Worm (Caenorhabditis elegans) whole organism, L3 larva: ENCODE data around the gene vps-32.1.

Source experiments
- R02D3.7 ChIP-seq: fragments of 150-350 bp; optimal IDR thresholded peaks from 2 replicates; lab custom pipeline; 2014; ENCODE audit warnings: missing biosample characterization, missing genetic modification characterization
- ZK546.5 ChIP-seq: sonication (generic microtip); optimal IDR thresholded peaks from 2 replicates; lab custom pipeline; 2017; ENCODE audit warnings: missing biosample characterization, missing genetic modification characterization
- aly-2 ChIP-seq: fragments of 150-350 bp; optimal IDR thresholded peaks from 2 replicates; lab custom pipeline; 2014; ENCODE audit warnings: missing biosample characterization, missing genetic modification characterization
- ama-1 ChIP-seq: fragments of 150-350 bp; optimal IDR thresholded peaks from 2 replicates; lab custom pipeline; 2018
- ceh-16 ChIP-seq: sonication (generic microtip); optimal IDR thresholded peaks from 2 replicates; lab custom pipeline; 2017; ENCODE audit warnings: missing biosample characterization, missing genetic modification characterization
- ceh-28 ChIP-seq: fragments of 150-350 bp; optimal IDR thresholded peaks from 2 replicates; lab custom pipeline; 2014; ENCODE audit warnings: missing biosample characterization, missing genetic modification reagents, missing genetic modification characterization
- ceh-82 ChIP-seq: fragments of 150-350 bp; optimal IDR thresholded peaks from 2 replicates; lab custom pipeline; 2014; ENCODE audit warnings: missing biosample characterization, missing genetic modification characterization
- ceh-9 ChIP-seq: sonication (generic microtip); optimal IDR thresholded peaks from 2 replicates; lab custom pipeline; 2018; ENCODE audit warnings: missing biosample characterization, missing genetic modification characterization
- daf-12 ChIP-seq: fragments of 150-350 bp; optimal IDR thresholded peaks from 2 replicates; lab custom pipeline; 2014; ENCODE audit warnings: missing biosample characterization, missing genetic modification reagents, missing genetic modification characterization
- egl-27 ChIP-seq: sonication (generic microtip); optimal IDR thresholded peaks from 4 replicates; lab custom pipeline; 2017; ENCODE audit warnings: missing biosample characterization, missing genetic modification reagents, missing genetic modification characterization
- egl-5 ChIP-seq: fragments of 150-350 bp; optimal IDR thresholded peaks from 2 replicates; lab custom pipeline; 2017; ENCODE audit warnings: missing biosample characterization, missing genetic modification reagents, missing genetic modification characterization, inconsistent platforms
- elt-2 ChIP-seq: sonication (generic microtip); optimal IDR thresholded peaks from 2 replicates; lab custom pipeline; 2016; ENCODE audit warnings: missing genetic modification reagents, mild to moderate bottlenecking, missing genetic modification characterization, missing compliant biosample characterization
- elt-3 ChIP-seq, 3 experiments: fragments of 150-350 bp in 1 of 3; sonication (generic microtip) in 2 of 3; optimal IDR thresholded peaks; 2 replicates in 2 of 3; 4 replicates in 1 of 3; lab custom pipeline; 2014 to 2017; ENCODE audit warnings: missing biosample characterization in 3 of 3, missing genetic modification characterization in 3 of 3
- eor-1 ChIP-seq, 2 experiments: fragments of 150-350 bp; optimal IDR thresholded peaks; 2 replicates each; lab custom pipeline; 2014 to 2018; ENCODE audit warnings: missing biosample characterization in 2 of 2, missing genetic modification characterization in 2 of 2
- fos-1 ChIP-seq: fragments of 150-350 bp; optimal IDR thresholded peaks from 2 replicates; lab custom pipeline; 2014; ENCODE audit warnings: missing biosample characterization, missing genetic modification characterization
- hmg-11 ChIP-seq: sonication (generic microtip); optimal IDR thresholded peaks from 2 replicates; lab custom pipeline; 2016; ENCODE audit warnings: missing genetic modification characterization, missing compliant biosample characterization
- lin-15B ChIP-seq: fragments of 150-350 bp; optimal IDR thresholded peaks from 2 replicates; lab custom pipeline; 2014; ENCODE audit warnings: missing biosample characterization, missing genetic modification characterization
- lin-39 ChIP-seq: fragments of 150-350 bp; optimal IDR thresholded peaks from 2 replicates; lab custom pipeline; 2018; ENCODE audit warnings: missing biosample characterization, missing genetic modification reagents, missing genetic modification characterization
- lsy-12 ChIP-seq: sonication (generic microtip); optimal IDR thresholded peaks from 2 replicates; lab custom pipeline; 2016; ENCODE audit warnings: mild to moderate bottlenecking, missing genetic modification characterization, missing compliant biosample characterization
- mdl-1 ChIP-seq: fragments of 150-350 bp; optimal IDR thresholded peaks from 2 replicates; lab custom pipeline; 2014; ENCODE audit warnings: missing biosample characterization, missing genetic modification characterization
- mml-1 ChIP-seq: fragments of 150-350 bp; sonication (generic microtip); optimal IDR thresholded peaks from 3 replicates; lab custom pipeline; 2014; ENCODE audit warnings: missing biosample characterization, missing genetic modification characterization
- nfya-1 ChIP-seq: sonication (generic microtip); optimal IDR thresholded peaks from 2 replicates; lab custom pipeline; 2017; ENCODE audit warnings: missing genetic modification characterization, mild to moderate bottlenecking, missing compliant biosample characterization, antibody characterized with exemption, moderate library complexity; ENCODE audit not compliant: insufficient read depth
- nhr-11 ChIP-seq: fragments of 150-350 bp; optimal IDR thresholded peaks from 2 replicates; lab custom pipeline; 2014; ENCODE audit warnings: missing biosample characterization, missing genetic modification characterization
- nhr-12 ChIP-seq: fragments of 150-350 bp; optimal IDR thresholded peaks from 2 replicates; lab custom pipeline; 2014; ENCODE audit warnings: missing biosample characterization, missing genetic modification characterization
- nhr-23 ChIP-seq: fragments of 150-350 bp; optimal IDR thresholded peaks from 2 replicates; lab custom pipeline; 2014; ENCODE audit warnings: missing biosample characterization, missing genetic modification reagents, missing genetic modification characterization
- nhr-43 ChIP-seq: sonication (generic microtip); optimal IDR thresholded peaks from 2 replicates; lab custom pipeline; 2016; ENCODE audit warnings: mild to moderate bottlenecking, missing genetic modification characterization, missing compliant biosample characterization; ENCODE audit not compliant: poor library complexity, severe bottlenecking
- nhr-67 ChIP-seq: fragments of 150-350 bp; optimal IDR thresholded peaks from 2 replicates; lab custom pipeline; 2014; ENCODE audit warnings: missing biosample characterization, missing genetic modification characterization
- nhr-76 ChIP-seq: fragments of 150-350 bp; sonication (generic microtip); optimal IDR thresholded peaks from 5 replicates; lab custom pipeline; 2014; ENCODE audit warnings: missing biosample characterization, missing genetic modification characterization
- nhr-77 ChIP-seq: fragments of 150-350 bp; optimal IDR thresholded peaks from 2 replicates; lab custom pipeline; 2014; ENCODE audit warnings: missing biosample characterization, missing genetic modification characterization
- pha-4 ChIP-seq: fragments of 150-350 bp; optimal IDR thresholded peaks from 2 replicates; lab custom pipeline; 2014; ENCODE audit warnings: missing biosample characterization, missing genetic modification reagents, missing genetic modification characterization
- sea-2 ChIP-seq: fragments of 150-350 bp; sonication (generic microtip); optimal IDR thresholded peaks from 4 replicates; lab custom pipeline; 2014; ENCODE audit warnings: missing biosample characterization, missing genetic modification reagents, missing genetic modification characterization
- skn-1 ChIP-seq: fragments of 150-350 bp; optimal IDR thresholded peaks from 2 replicates; lab custom pipeline; 2014; ENCODE audit warnings: missing biosample characterization, missing genetic modification characterization
- snpc-4 ChIP-seq: fragments of 150-350 bp; optimal IDR thresholded peaks from 2 replicates; lab custom pipeline; 2014; ENCODE audit warnings: missing biosample characterization, missing genetic modification characterization
- tbx-2 ChIP-seq: sonication (generic microtip); optimal IDR thresholded peaks from 2 replicates; lab custom pipeline; 2016; ENCODE audit warnings: mild to moderate bottlenecking, missing genetic modification characterization, missing compliant biosample characterization
- ztf-11 ChIP-seq: fragments of 150-350 bp; optimal IDR thresholded peaks from 2 replicates; lab custom pipeline; 2014; ENCODE audit warnings: missing biosample characterization, missing genetic modification characterization
- ztf-4 ChIP-seq: fragments of 150-350 bp; optimal IDR thresholded peaks from 2 replicates; lab custom pipeline; 2014; ENCODE audit warnings: missing biosample characterization, missing genetic modification characterization

vps-32.1 gene

DNA sequence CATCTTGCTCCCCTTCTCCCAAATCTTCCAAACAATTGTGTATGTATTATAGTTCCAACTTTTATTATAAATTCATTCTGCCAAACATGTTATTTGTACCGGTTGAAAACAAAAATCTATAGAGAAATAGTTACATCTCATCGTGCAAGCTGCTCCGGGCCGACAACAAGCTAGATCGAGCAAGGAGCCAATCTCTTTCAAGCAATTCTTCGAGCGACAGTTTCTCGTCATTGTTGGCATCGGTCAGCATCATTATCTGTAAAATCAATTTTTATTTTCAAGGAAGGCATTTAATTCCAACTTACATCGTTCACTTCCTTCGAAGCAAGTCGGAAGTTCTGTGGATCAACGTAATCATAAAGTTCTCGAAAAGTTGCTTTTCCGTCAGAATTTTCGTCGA is 1.5 kb downstream of the vps-32.1 start:
- TF ChIP-seq mdl-1 (tag; lab: Kevin White, UChicago) (no peak), ama-1 (lab: Kevin White, UChicago) (peak; percentile 70), ceh-9 (no peak)

DNA sequence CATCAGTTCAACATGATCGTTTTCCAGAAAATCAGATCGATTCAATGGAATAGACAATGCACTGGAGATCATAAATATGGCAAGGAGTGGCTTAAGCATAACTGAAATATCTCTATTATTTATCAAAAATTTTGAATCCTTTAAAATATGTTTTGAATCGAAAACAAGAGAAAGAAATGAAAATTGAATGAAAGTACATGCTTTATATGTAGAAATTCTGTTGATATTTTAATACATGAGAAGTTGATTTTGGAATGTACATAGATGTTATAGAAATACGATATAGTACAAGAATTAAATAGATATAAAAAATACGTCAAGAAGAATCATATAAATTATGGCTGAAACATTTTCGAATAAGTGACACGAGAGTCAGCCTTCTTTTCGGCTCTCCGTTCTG is 2.7 kb downstream of the vps-32.1 start, which contains the start of gene C56C10.9:
Gene C56C10.9, minus strand, starts transcription at position 101 of the 400 bp plus-strand sequence.
- TF ChIP-seq nhr-23 (tag; lab: Kevin White, UChicago) (no peak), elt-2 (tag; lab: Kevin White, UChicago) (no peak), ceh-28 (no peak), nhr-77 (tag; lab: Kevin White, UChicago) (no peak), fos-1 (tag; lab: Kevin White, UChicago) (no peak), ztf-4 (tag; lab: Kevin White, UChicago) (no peak), hmg-11 (tag; lab: Kevin White, UChicago) (no peak), egl-27 (tag; lab: Kevin White, UChicago) (no peak), lsy-12 (tag; lab: Kevin White, UChicago) (no peak), snpc-4 (tag; lab: Kevin White, UChicago) (no peak), sea-2 (no peak), pha-4 (tag; lab: Kevin White, UChicago) (no peak), daf-12 (no peak), tbx-2 (no peak), nhr-12 (tag; lab: Kevin White, UChicago) (no peak), ceh-82 (tag; lab: Kevin White, UChicago) (no peak), ztf-11 (tag; lab: Kevin White, UChicago) (no peak), nhr-11 (tag; lab: Kevin White, UChicago) (no peak), elt-3 (tag; optimal IDR thresholded peaks at IDR 0.05; lab: Kevin White, UChicago) (no peak), ceh-9 (no peak)

DNA sequence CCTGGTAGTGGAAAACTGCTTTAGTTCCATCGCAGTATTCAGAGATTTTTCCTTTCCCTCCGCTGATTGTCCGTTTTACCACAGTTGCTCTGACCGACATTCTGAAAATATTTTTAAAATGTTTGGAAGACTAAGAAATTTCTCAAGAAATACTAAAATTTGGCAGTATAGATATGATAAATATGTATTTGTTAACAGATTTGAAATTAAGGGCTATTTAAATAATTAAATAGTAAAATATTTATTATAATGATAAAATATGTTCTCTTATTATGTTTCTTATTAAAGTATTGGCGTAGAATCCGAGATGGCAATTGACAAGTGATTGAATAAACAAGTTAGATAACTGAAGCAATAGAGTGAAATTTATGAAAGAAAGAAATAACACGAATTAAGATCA is 4.6 kb downstream of the vps-32.1 start, which contains the start of gene aipr-1:
Gene aipr-1, minus strand, starts transcription at position 101 of the 400 bp plus-strand sequence.
- no peak for TF ChIP-seq ceh-16
- no peak for TF ChIP-seq ama-1 (lab: Kevin White, UChicago)
- no peak for TF ChIP-seq nhr-67 (tag; lab: Kevin White, UChicago)
- no peak for TF ChIP-seq egl-5
- no peak for TF ChIP-seq tbx-2
- TF ChIP-seq nhr-76 (tag; lab: Kevin White, UChicago): no peak
- no peak for TF ChIP-seq mml-1 (tag; lab: Kevin White, UChicago)
- TF ChIP-seq elt-3 (tag; optimal IDR thresholded peaks at IDR 0.05; lab: Kevin White, UChicago): no peak
- no peak for TF ChIP-seq eor-1 (tag; optimal IDR thresholded peaks at IDR 0.05; lab: Kevin White, UChicago)

DNA sequence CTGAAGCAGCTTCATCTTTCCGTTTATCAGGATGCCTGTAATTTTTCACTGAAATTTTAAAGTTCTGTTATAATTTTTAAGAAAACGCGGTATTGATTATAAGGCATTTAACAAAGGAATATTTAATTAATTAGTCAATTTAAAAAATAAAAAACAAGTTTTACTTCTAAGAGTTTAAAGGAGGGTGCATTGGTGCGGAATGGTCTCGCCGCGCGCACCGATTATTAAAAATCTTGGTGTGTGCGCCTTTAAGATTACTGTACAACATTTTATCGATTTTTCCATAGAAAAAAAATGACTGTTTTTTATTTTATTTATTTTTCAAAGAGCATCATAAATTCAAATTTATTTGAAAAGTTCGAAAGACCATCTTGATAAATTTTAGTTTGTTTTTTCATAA is 8.0 kb downstream of the vps-32.1 start:
- TF ChIP-seq ZK546.5 (no peak), aly-2 (tag; lab: Kevin White, UChicago) (no peak), nhr-43 (tag; lab: Kevin White, UChicago) (no peak), nhr-67 (tag; lab: Kevin White, UChicago) (no peak), egl-5 (no peak), snpc-4 (tag; lab: Kevin White, UChicago) (no peak), nhr-76 (tag; lab: Kevin White, UChicago) (no peak), elt-3 (tag; optimal IDR thresholded peaks at IDR 0.05; lab: Kevin White, UChicago) (no peak), mml-1 (tag; lab: Kevin White, UChicago) (no peak)

DNA sequence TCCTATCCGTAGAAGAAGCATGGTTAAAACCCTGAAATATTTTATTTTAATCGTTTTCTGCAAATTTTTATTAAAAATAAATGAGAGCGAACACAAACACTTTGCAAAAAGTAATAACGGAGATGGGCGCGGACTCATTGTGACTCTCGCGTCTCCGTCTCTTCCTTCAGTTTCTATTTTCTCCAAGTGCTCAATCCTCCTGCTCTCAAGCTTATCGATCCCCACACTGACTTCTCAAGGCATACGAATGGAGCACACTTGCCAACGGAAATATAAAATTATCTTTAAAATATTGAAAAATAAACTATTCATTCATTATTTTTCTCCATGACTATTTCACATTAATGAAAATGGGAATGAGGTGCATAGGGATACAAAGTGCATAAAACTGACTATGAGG is 8.5 kb downstream of the vps-32.1 start, which contains the start of gene dnj-8:
Gene dnj-8, minus strand, starts transcription at position 31 of the 400 bp plus-strand sequence.
- peak; percentile 60 for TF ChIP-seq nfya-1 (tag; lab: Kevin White, UChicago)
- no peak for TF ChIP-seq ztf-4 (tag; lab: Kevin White, UChicago)
- TF ChIP-seq R02D3.7 (tag; lab: Kevin White, UChicago): no peak
- TF ChIP-seq pha-4 (tag; lab: Kevin White, UChicago): peak; percentile 25
- no peak for TF ChIP-seq ZK546.5
- TF ChIP-seq lin-15B (tag; lab: Kevin White, UChicago): peak; percentile 23
- peak; percentile 6 for TF ChIP-seq ama-1 (lab: Kevin White, UChicago)
- TF ChIP-seq skn-1 (tag; lab: Kevin White, UChicago): no peak
- TF ChIP-seq lin-39: peak; percentile 66
- TF ChIP-seq, all 47 proteins: peak for 5
